Worm (Caenorhabditis elegans): ENCODE data around the gene pinn-1.
A peak's percentile ranks its signal among the peaks of the same experiment; 100 is the strongest.

The pinn-1 gene

ce11 chrII:2919074-2919857 is 30.5 kb upstream of the pinn-1 start, which contains the start of the genes ncap-1 and Y110A2AR.1:
ncap-1 (minus strand) TSS chrII:2919314.
Y110A2AR.1 (plus strand) TSS chrII:2919710.
- TF ChIP-seq lin-15B (tag; optimal IDR thresholded peaks at IDR 0.05), result peak; percentile 10
- TF ChIP-seq ztf-4 (tag; optimal IDR thresholded peaks at IDR 0.05), result no peak
- peak; percentile 24 for TF ChIP-seq nfya-1 (tag; optimal IDR thresholded peaks at IDR 0.05; ENCODE audit: insufficient read depth)
- TF ChIP-seq pha-4 (tag; optimal IDR thresholded peaks at IDR 0.05), result peak; percentile 9
- TF ChIP-seq egl-5 (tag; optimal IDR thresholded peaks at IDR 0.05), result no peak

- TF ChIP-seq fos-1 (tag; optimal IDR thresholded peaks at IDR 0.05), result no peak
- no peak for TF ChIP-seq nhr-43 (tag; optimal IDR thresholded peaks at IDR 0.05; ENCODE audit: poor library complexity, severe bottlenecking)
- TF ChIP-seq nhr-12 (tag; optimal IDR thresholded peaks at IDR 0.05), result no peak
Observed at ce11 chrII:2913505-2913904, 24.7 kb upstream of the pinn-1 start, which contains the start of gene ubc-15. ubc-15 (minus strand) TSS chrII:2913605.

ce11 chrII:2903748-2904147 is 14.9 kb upstream of the pinn-1 start:
- TF ChIP-seq egl-27 (tag; optimal IDR thresholded peaks at IDR 0.05) (no peak), ZK546.5 (tag; optimal IDR thresholded peaks at IDR 0.05) (no peak), pqm-1 (tag; optimal IDR thresholded peaks at IDR 0.05) (no peak), unc-62 (GFP tag; optimal IDR thresholded peaks at IDR 0.05) (no peak), R02D3.7 (tag; optimal IDR thresholded peaks at IDR 0.05) (no peak), snpc-4 (tag; optimal IDR thresholded peaks at IDR 0.05) (no peak), nhr-77 (tag; optimal IDR thresholded peaks at IDR 0.05) (no peak), elt-1 (tag; optimal IDR thresholded peaks at IDR 0.05) (no peak), eor-1 (tag; optimal IDR thresholded peaks at IDR 0.05) (no peak), ztf-4 (tag; optimal IDR thresholded peaks at IDR 0.05) (no peak), mdl-1 (tag; optimal IDR thresholded peaks at IDR 0.05) (no peak), aly-2 (tag; optimal IDR thresholded peaks at IDR 0.05) (no peak), lin-39 (tag; optimal IDR thresholded peaks at IDR 0.05) (no peak)

ce11 chrII:2901158-2901557 is 12.4 kb upstream of the pinn-1 start:
- no peak for TF ChIP-seq ztf-4 (tag; optimal IDR thresholded peaks at IDR 0.05)
- TF ChIP-seq ceh-28 (tag; optimal IDR thresholded peaks at IDR 0.05), result peak; percentile 92

ce11 chrII:2900248-2900647 is 11.4 kb upstream of the pinn-1 start, which contains the start of gene ubc-26:
ubc-26 (minus strand) TSS chrII:2900348.
- TF ChIP-seq hmg-11 (tag; optimal IDR thresholded peaks at IDR 0.05) (no peak), fkh-10 (GFP tag; optimal IDR thresholded peaks at IDR 0.05) (no peak), nhr-12 (tag; optimal IDR thresholded peaks at IDR 0.05) (no peak), nfya-1 (tag; optimal IDR thresholded peaks at IDR 0.05; ENCODE audit: insufficient read depth) (no peak), tbx-2 (tag; optimal IDR thresholded peaks at IDR 0.05) (no peak), nhr-237 (tag; optimal IDR thresholded peaks at IDR 0.05) (no peak), ceh-28 (tag; optimal IDR thresholded peaks at IDR 0.05) (no peak)

- TF ChIP-seq skn-1 (tag; optimal IDR thresholded peaks at IDR 0.05) (no peak), tbx-2 (tag; optimal IDR thresholded peaks at IDR 0.05) (no peak), nhr-25 (tag; optimal IDR thresholded peaks at IDR 0.05) (no peak), nhr-11 (tag; optimal IDR thresholded peaks at IDR 0.05) (no peak), fos-1 (tag; optimal IDR thresholded peaks at IDR 0.05) (no peak)
Observed at ce11 chrII:2894295-2894694, 5.5 kb upstream of the pinn-1 start, which contains the start of gene sqv-2. sqv-2 (minus strand) TSS chrII:2894395.
